Worm (Caenorhabditis elegans): ENCODE measurements around the gene F56F11.1.

DNA sequence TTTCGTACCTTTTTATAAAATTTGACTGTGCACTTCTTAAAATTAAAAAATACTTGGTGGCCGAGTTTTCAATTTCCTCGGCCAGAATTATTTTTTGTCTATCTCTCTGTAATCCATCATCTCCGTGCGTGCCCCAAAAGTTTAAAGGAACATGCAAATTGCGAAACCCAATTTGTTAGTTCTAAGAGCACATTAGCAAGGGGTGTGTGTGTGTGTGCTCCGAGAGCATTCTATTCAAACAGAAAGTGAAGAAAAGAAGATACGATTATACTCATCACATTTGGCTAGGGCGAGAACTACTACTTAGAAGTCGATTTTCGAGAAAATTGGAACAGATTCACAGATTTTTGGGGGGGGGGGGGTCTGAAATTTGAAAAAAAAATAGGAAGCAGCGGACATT is 22.5 kb downstream of the F56F11.1 start:
- TF ChIP-seq ets-4 (GFP tag; optimal IDR thresholded peaks at IDR 0.05): no peak
- no peak for TF ChIP-seq F39B2.1 (GFP tag; IDR thresholded peaks at IDR 0.05)
- no peak for TF ChIP-seq xnd-1 (tag; optimal IDR thresholded peaks at IDR 0.05)
